Worm (Caenorhabditis elegans) whole organism, L2 larva: ENCODE measurements around the gene sru-27.

Experiments
- C34F6.9 ChIP-seq: fragments of 150-350 bp; optimal IDR thresholded peaks from 2 replicates; lab custom pipeline; 2014; ENCODE audit warnings: missing biosample characterization, missing genetic modification characterization
- ZK546.5 ChIP-seq: sonication (generic microtip); optimal IDR thresholded peaks from 2 replicates; lab custom pipeline; 2017; ENCODE audit warnings: missing biosample characterization, missing genetic modification characterization
- ama-1 ChIP-seq: fragments of 150-350 bp; optimal IDR thresholded peaks from 2 replicates; lab custom pipeline; 2018; ENCODE audit warnings: inconsistent platforms
- elt-3 ChIP-seq: sonication (generic microtip); optimal IDR thresholded peaks from 2 replicates; lab custom pipeline; 2017; ENCODE audit warnings: missing biosample characterization, missing genetic modification characterization
- mdl-1 ChIP-seq, 2 experiments: fragments of 150-350 bp in 1 of 2; sonication (generic microtip) in 1 of 2; optimal IDR thresholded peaks; 2 replicates each; lab custom pipeline; 2017; ENCODE audit warnings: missing biosample characterization in 2 of 2, missing genetic modification characterization in 2 of 2
- nhr-10 ChIP-seq: sonication (generic microtip); optimal IDR thresholded peaks from 2 replicates; lab custom pipeline; 2017; ENCODE audit warnings: missing biosample characterization, missing genetic modification characterization
- skn-1 ChIP-seq: sonication (generic microtip); optimal IDR thresholded peaks from 2 replicates; lab custom pipeline; 2017; ENCODE audit warnings: missing biosample characterization, missing genetic modification characterization
- snpc-4 ChIP-seq: fragments of 150-350 bp; optimal IDR thresholded peaks from 2 replicates; lab custom pipeline; 2014; ENCODE audit warnings: missing biosample characterization, missing genetic modification characterization
- unc-55 ChIP-seq: fragments of 150-350 bp; sonication (generic microtip); optimal IDR thresholded peaks from 3 replicates; lab custom pipeline; 2014; ENCODE audit warnings: missing biosample characterization, missing genetic modification reagents, missing genetic modification characterization
- zag-1 ChIP-seq: fragments of 150-350 bp; optimal IDR thresholded peaks from 2 replicates; lab custom pipeline; 2014; ENCODE audit warnings: missing biosample characterization, missing genetic modification characterization

DNA sequence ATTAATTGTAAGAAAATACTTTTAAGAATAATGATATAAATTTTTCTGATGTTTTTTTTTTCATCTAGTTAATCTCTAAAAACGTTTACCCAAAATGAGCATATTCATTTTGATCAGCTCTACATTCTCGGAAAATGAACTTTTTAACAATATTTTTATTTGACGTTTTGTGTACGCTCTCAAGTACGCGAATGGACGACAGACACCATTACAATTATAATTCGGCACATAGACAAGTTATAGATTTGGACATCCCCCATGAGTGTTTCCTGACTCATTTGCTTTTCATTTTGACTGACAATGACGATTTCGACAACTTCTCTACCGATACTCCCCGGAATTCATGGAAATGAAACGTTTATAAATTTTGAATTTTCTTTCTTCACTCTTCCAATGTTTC, at the start of gene sru-27:
- TF ChIP-seq elt-3 (no peak), mdl-1 (tag; optimal IDR thresholded peaks at IDR 0.05; lab: Kevin White, UChicago) (no peak), C34F6.9 (tag; lab: Kevin White, UChicago) (no peak), ZK546.5 (tag; lab: Kevin White, UChicago) (no peak), ama-1 (lab: Kevin White, UChicago) (no peak), nhr-10 (tag; lab: Kevin White, UChicago) (no peak), unc-55 (GFP tag; lab: Kevin White, UChicago) (no peak), snpc-4 (tag; lab: Kevin White, UChicago) (no peak), zag-1 (tag; lab: Kevin White, UChicago) (no peak), skn-1 (tag; lab: Kevin White, UChicago) (no peak)
